Worm (Caenorhabditis elegans) whole organism, young adult: ENCODE results near the gene rap-1.

Experiments
- C17E4.6 ChIP-seq: fragments of 200-800 bp; sonication (Bioruptor generic); IDR thresholded peaks from 2 replicates; pipeline ENCODE4 v1.3.6; 2022; ENCODE audit warnings: missing genetic modification reagents, missing genetic modification characterization, missing compliant biosample characterization
- D2030.7 ChIP-seq: fragments of 200-800 bp; sonication (Bioruptor generic); IDR thresholded peaks from 2 replicates; pipeline ENCODE4 v1.3.6; 2022; ENCODE audit warnings: missing genetic modification reagents, missing genetic modification characterization, missing compliant biosample characterization
- F39B2.1 ChIP-seq: fragments of 200-800 bp; sonication (Bioruptor generic); IDR thresholded peaks from 2 replicates; pipeline ENCODE4 v1.3.6; 2022; ENCODE audit warnings: missing genetic modification reagents, missing genetic modification characterization, missing compliant biosample characterization
- F52B5.7 ChIP-seq: sonication (generic microtip); optimal IDR thresholded peaks from 2 replicates; lab custom pipeline; 2016; ENCODE audit warnings: mild to moderate bottlenecking, missing genetic modification characterization, missing compliant biosample characterization
- F57A8.1 ChIP-seq: fragments of 200-800 bp; sonication (Bioruptor generic); optimal IDR thresholded peaks from 2 replicates; lab custom pipeline; 2018; ENCODE audit warnings: mild to moderate bottlenecking, missing genetic modification characterization, moderate library complexity, missing compliant biosample characterization
- K12H6.12 ChIP-seq: fragments of 200-800 bp; sonication (Bioruptor generic); optimal IDR thresholded peaks from 2 replicates; lab custom pipeline; 2018; ENCODE audit warnings: mild to moderate bottlenecking, missing genetic modification characterization, missing compliant biosample characterization
- T26A5.8 ChIP-seq: sonication (generic microtip); optimal IDR thresholded peaks from 2 replicates; lab custom pipeline; 2016; ENCODE audit warnings: missing genetic modification characterization, missing compliant biosample characterization
- Y56A3A.18 ChIP-seq: fragments of 200-800 bp; sonication (Bioruptor generic); IDR thresholded peaks from 2 replicates; pipeline ENCODE4 v1.3.6; 2022; ENCODE audit warnings: missing genetic modification reagents, missing genetic modification characterization, missing compliant biosample characterization
- Y79H2A.3 ChIP-seq: fragments of 200-800 bp; sonication (Bioruptor generic); conservative IDR thresholded peaks from 2 replicates; pipeline ENCODE4 v1.3.6; 2022; ENCODE audit warnings: missing genetic modification reagents, missing genetic modification characterization, missing compliant biosample characterization
- ZK185.1 ChIP-seq: sonication (generic microtip); optimal IDR thresholded peaks from 2 replicates; lab custom pipeline; 2016; ENCODE audit warnings: mild to moderate bottlenecking, missing genetic modification characterization, missing compliant biosample characterization; ENCODE audit not compliant: poor library complexity, severe bottlenecking
- aptf-3 ChIP-seq: fragments of 200-800 bp; sonication (Bioruptor generic); IDR thresholded peaks from 2 replicates; pipeline ENCODE4 v1.3.6; 2022; ENCODE audit warnings: missing genetic modification characterization, missing compliant biosample characterization
- atf-7 ChIP-seq: sonication (generic microtip); optimal IDR thresholded peaks from 2 replicates; lab custom pipeline; 2017; ENCODE audit warnings: mild to moderate bottlenecking, missing genetic modification characterization, missing compliant biosample characterization
- athp-1 ChIP-seq: sonication (generic microtip); optimal IDR thresholded peaks from 2 replicates; lab custom pipeline; 2017; ENCODE audit warnings: mild to moderate bottlenecking, missing genetic modification characterization, missing compliant biosample characterization
- ceh-100 ChIP-seq: fragments of 200-800 bp; sonication (Bioruptor generic); IDR thresholded peaks from 2 replicates; pipeline ENCODE4 v1.3.6; 2022; ENCODE audit warnings: missing genetic modification reagents, missing genetic modification characterization, missing compliant biosample characterization
- ceh-40 ChIP-seq: fragments of 200-800 bp; sonication (Bioruptor generic); IDR thresholded peaks from 2 replicates; pipeline ENCODE4 v1.3.6; 2022; ENCODE audit warnings: missing genetic modification characterization, missing compliant biosample characterization
- ceh-58 ChIP-seq: fragments of 200-800 bp; sonication (Bioruptor generic); IDR thresholded peaks from 2 replicates; pipeline ENCODE4 v1.3.6; 2022; ENCODE audit warnings: missing genetic modification characterization, missing compliant biosample characterization
- dox-1 ChIP-seq: fragments of 200-800 bp; sonication (Bioruptor generic); IDR thresholded peaks from 2 replicates; pipeline ENCODE4 v1.3.6; 2022; ENCODE audit warnings: missing genetic modification reagents, missing genetic modification characterization, missing compliant biosample characterization
- egl-18 ChIP-seq: fragments of 200-800 bp; sonication (Bioruptor generic); IDR thresholded peaks from 2 replicates; pipeline ENCODE4 v1.3.6; 2022; ENCODE audit warnings: missing genetic modification reagents, missing genetic modification characterization, missing compliant biosample characterization
- egl-44 ChIP-seq: fragments of 200-800 bp; sonication (Bioruptor generic); IDR thresholded peaks from 2 replicates; pipeline ENCODE4 v1.3.6; 2022; ENCODE audit warnings: missing genetic modification reagents, missing genetic modification characterization, missing compliant biosample characterization
- ekl-4 ChIP-seq: fragments of 200-800 bp; sonication (Bioruptor generic); IDR thresholded peaks from 2 replicates; pipeline ENCODE4 v1.3.6; 2022; ENCODE audit warnings: missing genetic modification reagents, missing genetic modification characterization, missing compliant biosample characterization
- fkh-3 ChIP-seq: sonication (generic microtip); optimal IDR thresholded peaks from 2 replicates; lab custom pipeline; 2016; ENCODE audit warnings: mild to moderate bottlenecking, missing genetic modification characterization, missing compliant biosample characterization
- gei-17 ChIP-seq: fragments of 200-800 bp; sonication (Bioruptor generic); optimal IDR thresholded peaks from 2 replicates; lab custom pipeline; 2018; ENCODE audit warnings: mild to moderate bottlenecking, missing genetic modification characterization, missing compliant biosample characterization
- hlh-12 ChIP-seq: sonication (generic microtip); optimal IDR thresholded peaks from 2 replicates; lab custom pipeline; 2016; ENCODE audit warnings: missing genetic modification characterization, missing compliant biosample characterization
- hrde-1 ChIP-seq: sonication (generic microtip); optimal IDR thresholded peaks from 2 replicates; lab custom pipeline; 2016; ENCODE audit warnings: missing genetic modification characterization, mild to moderate bottlenecking, missing compliant biosample characterization, moderate library complexity, missing genotype, missing genetic modification reagents, borderline replicate concordance
- hsf-1 ChIP-seq: fragments of 200-800 bp; sonication (Bioruptor generic); IDR thresholded peaks from 2 replicates; pipeline ENCODE4 v1.3.6; 2022; ENCODE audit warnings: missing genetic modification reagents, missing genetic modification characterization, missing compliant biosample characterization
- lag-1 ChIP-seq: fragments of 200-800 bp; sonication (Bioruptor generic); IDR thresholded peaks from 2 replicates; pipeline ENCODE4 v1.3.6; 2022; ENCODE audit warnings: missing genetic modification reagents, missing genetic modification characterization, missing compliant biosample characterization
- let-526 ChIP-seq: fragments of 200-800 bp; sonication (Bioruptor generic); IDR thresholded peaks from 2 replicates; pipeline ENCODE4 v1.3.6; 2022; ENCODE audit warnings: missing genetic modification reagents, missing genetic modification characterization, missing compliant biosample characterization
- lin-26 ChIP-seq: fragments of 200-800 bp; sonication (Bioruptor generic); IDR thresholded peaks from 2 replicates; pipeline ENCODE4 v1.3.6; 2022; ENCODE audit warnings: missing genetic modification reagents, missing genetic modification characterization, missing compliant biosample characterization
- lin-40 ChIP-seq: sonication (generic microtip); optimal IDR thresholded peaks from 2 replicates; lab custom pipeline; 2016; ENCODE audit warnings: missing genetic modification characterization, mild to moderate bottlenecking, missing compliant biosample characterization, missing genotype, missing genetic modification reagents
- lir-1 ChIP-seq: fragments of 200-800 bp; sonication (Bioruptor generic); conservative IDR thresholded peaks from 2 replicates; pipeline ENCODE4 v1.3.6; 2022; ENCODE audit warnings: missing genetic modification reagents, missing genetic modification characterization, missing compliant biosample characterization
- madf-3 ChIP-seq: fragments of 200-800 bp; sonication (Bioruptor generic); IDR thresholded peaks from 2 replicates; pipeline ENCODE4 v1.3.6; 2022; ENCODE audit warnings: missing genetic modification reagents, missing genetic modification characterization, missing compliant biosample characterization
- madf-8 ChIP-seq: fragments of 200-800 bp; sonication (Bioruptor generic); conservative IDR thresholded peaks from 2 replicates; pipeline ENCODE4 v1.3.6; 2022; ENCODE audit warnings: missing genetic modification reagents, missing genetic modification characterization, missing compliant biosample characterization
- mel-28 ChIP-seq: sonication (generic microtip); optimal IDR thresholded peaks from 2 replicates; lab custom pipeline; 2016; ENCODE audit warnings: borderline replicate concordance, mild to moderate bottlenecking, missing genetic modification characterization, missing compliant biosample characterization
- mxl-1 ChIP-seq: sonication (generic microtip); optimal IDR thresholded peaks from 2 replicates; lab custom pipeline; 2016; ENCODE audit warnings: missing genetic modification characterization, missing compliant biosample characterization
- nfyb-1 ChIP-seq: fragments of 200-800 bp; sonication (Bioruptor generic); IDR thresholded peaks from 2 replicates; pipeline ENCODE4 v1.3.6; 2022; ENCODE audit warnings: missing genetic modification reagents, missing genetic modification characterization, missing compliant biosample characterization
- pbrm-1 ChIP-seq: fragments of 200-800 bp; sonication (Bioruptor generic); IDR thresholded peaks from 2 replicates; pipeline ENCODE4 v1.3.6; 2022; ENCODE audit warnings: missing genetic modification reagents, missing genetic modification characterization, missing compliant biosample characterization
- sdz-38 ChIP-seq: sonication (generic microtip); optimal IDR thresholded peaks from 2 replicates; lab custom pipeline; 2016; ENCODE audit warnings: missing genotype, missing genetic modification characterization, missing compliant biosample characterization
- sea-2 ChIP-seq: fragments of 200-800 bp; sonication (Bioruptor generic); IDR thresholded peaks from 2 replicates; pipeline ENCODE4 v1.3.6; 2022; ENCODE audit warnings: missing genetic modification characterization, missing compliant biosample characterization
- snpc-1.3 ChIP-seq: sonication (generic microtip); optimal IDR thresholded peaks from 2 replicates; lab custom pipeline; 2017; ENCODE audit warnings: missing genetic modification characterization, mild to moderate bottlenecking, missing compliant biosample characterization, antibody characterized with exemption, moderate library complexity, missing genotype, missing genetic modification reagents; ENCODE audit not compliant: insufficient read depth
- snpc-3.4 ChIP-seq: sonication (generic microtip); optimal IDR thresholded peaks from 2 replicates; lab custom pipeline; 2017; ENCODE audit warnings: missing genetic modification characterization, mild to moderate bottlenecking, missing compliant biosample characterization, antibody characterized with exemption, moderate library complexity, missing genotype, missing genetic modification reagents
- snpc-4 ChIP-seq, 5 experiments: fragments of 150-350 bp in 1 of 5; sonication (generic microtip) in 4 of 5; optimal IDR thresholded peaks; 2 replicates each; lab custom pipeline; 2014 to 2018; ENCODE audit warnings: missing genetic modification characterization in 5 of 5, missing biosample characterization in 3 of 5, antibody characterized with exemption in 2 of 5, mild to moderate bottlenecking in 2 of 5, missing compliant biosample characterization in 2 of 5, missing genotype in 2 of 5, moderate library complexity in 2 of 5, missing genetic modification reagents in 1 of 5
- sptf-2 ChIP-seq: fragments of 200-800 bp; sonication (Bioruptor generic); optimal IDR thresholded peaks from 2 replicates; lab custom pipeline; 2018; ENCODE audit warnings: mild to moderate bottlenecking, missing genetic modification characterization, missing compliant biosample characterization
- unc-130 ChIP-seq: sonication (generic microtip); optimal IDR thresholded peaks from 2 replicates; lab custom pipeline; 2016; ENCODE audit warnings: missing genetic modification reagents, missing genetic modification characterization, missing compliant biosample characterization
- xnd-1 ChIP-seq: sonication (generic microtip); optimal IDR thresholded peaks from 2 replicates; lab custom pipeline; 2016; ENCODE audit warnings: missing genotype, missing genetic modification reagents, missing genetic modification characterization, missing compliant biosample characterization
- ztf-18 ChIP-seq: sonication (generic microtip); optimal IDR thresholded peaks from 2 replicates; lab custom pipeline; 2016; ENCODE audit warnings: missing genotype, mild to moderate bottlenecking, missing genetic modification characterization, missing compliant biosample characterization
- ztf-22 ChIP-seq: fragments of 200-800 bp; sonication (Bioruptor generic); optimal IDR thresholded peaks from 2 replicates; lab custom pipeline; 2018; ENCODE audit warnings: mild to moderate bottlenecking, missing genetic modification characterization, moderate library complexity, missing compliant biosample characterization
- ztf-28 ChIP-seq: fragments of 200-800 bp; sonication (Bioruptor generic); IDR thresholded peaks from 2 replicates; pipeline ENCODE4 v1.3.6; 2022; ENCODE audit warnings: missing genetic modification reagents, missing genetic modification characterization, missing compliant biosample characterization
- ztf-6 ChIP-seq: fragments of 200-800 bp; sonication (Bioruptor generic); IDR thresholded peaks from 2 replicates; pipeline ENCODE4 v1.3.6; 2022; ENCODE audit warnings: missing genetic modification reagents, missing genetic modification characterization, missing compliant biosample characterization

The rap-1 gene

DNA sequence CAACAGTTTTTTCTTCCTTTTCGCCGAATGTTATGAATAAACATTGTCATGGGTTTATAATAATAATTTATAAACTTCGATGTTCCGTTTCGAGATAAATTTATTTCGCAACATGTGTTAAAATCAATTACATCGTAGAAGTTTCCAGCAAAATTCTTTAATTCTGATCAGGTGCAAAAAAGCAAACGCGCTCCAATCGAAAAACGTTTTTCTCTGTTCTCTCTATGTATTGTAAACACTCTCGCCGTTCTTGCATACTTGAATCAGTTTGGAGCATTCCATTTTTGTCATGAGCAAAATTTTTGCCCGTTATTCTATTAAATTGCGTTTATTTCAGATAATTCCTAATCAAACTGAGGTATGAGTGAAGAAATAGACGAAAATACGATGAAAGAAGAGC, 24.9 kb downstream of the rap-1 start, which contains the start of gene rad-54.L2 (continued):
- TF ChIP-seq snpc-1.3 (tag; lab: Kevin White, UChicago) (no peak), egl-44 (GFP tag; lab: Robert Waterston, UW) (no peak), sptf-2 (GFP tag; lab: Kevin White, UChicago) (no peak), ceh-58 (GFP tag; lab: Robert Waterston, UW) (no peak), madf-3 (GFP tag; lab: Robert Waterston, UW) (no peak), atf-7 (tag; lab: Kevin White, UChicago) (no peak), Y79H2A.3 (no peak), ztf-6 (GFP tag; lab: Robert Waterston, UW) (no peak), lin-26 (no peak), snpc-3.4 (tag; lab: Kevin White, UChicago) (peak; percentile 36), aptf-3 (GFP tag; lab: Robert Waterston, UW) (no peak), let-526 (GFP tag; lab: Robert Waterston, UW) (no peak), nfyb-1 (GFP tag; lab: Robert Waterston, UW) (peak; percentile 59; the same call in 1 of the 2 replicates), dox-1 (0 out of 2 replicates have a peak, but pooled peaks have one; percentile 14), lir-1 (GFP tag; lab: Robert Waterston, UW) (no peak), hlh-12 (no peak), K12H6.12 (tag; lab: Kevin White, UChicago) (no peak), F57A8.1 (GFP tag; lab: Kevin White, UChicago) (no peak), athp-1 (tag; lab: Kevin White, UChicago) (peak; percentile 12), lin-40 (tag; lab: Kevin White, UChicago) (peak; percentile 48), lag-1 (no peak), ZK185.1 (no peak), ztf-28 (no peak), madf-8 (GFP tag; lab: Robert Waterston, UW) (no peak), T26A5.8 (tag; lab: Kevin White, UChicago) (no peak), sdz-38 (tag; lab: Kevin White, UChicago) (no peak), ekl-4 (peak; percentile 68; the same call in 1 of the 2 replicates), mxl-1 (tag; lab: Kevin White, UChicago) (no peak), hrde-1 (tag; lab: Kevin White, UChicago) (peak; percentile 30), hsf-1 (GFP tag; lab: Robert Waterston, UW) (peak; percentile 84), D2030.7 (GFP tag; lab: Robert Waterston, UW) (no peak; the same call in 1 of the 2 replicates), gei-17 (GFP tag; lab: Kevin White, UChicago) (no peak), ceh-40 (GFP tag; lab: Robert Waterston, UW) (no peak), fkh-3 (tag; lab: Kevin White, UChicago) (no peak), C17E4.6 (GFP tag; lab: Robert Waterston, UW) (no peak), snpc-4 (GFP tag; optimal IDR thresholded peaks at IDR 0.05; lab: Kevin White, UChicago) (no peak), snpc-4 (tag; optimal IDR thresholded peaks at IDR 0.05; lab: Kevin White, UChicago) (peak in 2 of 4 experiments; percentile 14 to 35), unc-130 (GFP tag; lab: Kevin White, UChicago) (no peak), ztf-22 (GFP tag; lab: Kevin White, UChicago) (no peak), sea-2 (GFP tag; lab: Robert Waterston, UW) (no peak), F39B2.1 (GFP tag; lab: Robert Waterston, UW) (0 out of 2 replicates have a peak, but pooled peaks have one; percentile 26), xnd-1 (tag; lab: Kevin White, UChicago) (no peak), ztf-18 (peak; percentile 65), F52B5.7 (tag; lab: Kevin White, UChicago) (no peak), ceh-100 (no peak), pbrm-1 (GFP tag; lab: Robert Waterston, UW) (peak; percentile 42; the same call in 1 of the 2 replicates), mel-28 (no peak), egl-18 (GFP tag; lab: Robert Waterston, UW) (no peak), Y56A3A.18 (GFP tag; lab: Robert Waterston, UW) (no peak)
